Worm (Caenorhabditis elegans) whole organism, L2 larva: ENCODE data around the gene C50F4.1.

ENCODE experiments used
- ZK546.5 ChIP-seq: sonication (generic microtip); optimal IDR thresholded peaks from 2 replicates; lab custom pipeline; 2017; ENCODE audit warnings: missing biosample characterization, missing genetic modification characterization
- alr-1 ChIP-seq: fragments of 150-350 bp; optimal IDR thresholded peaks from 2 replicates; lab custom pipeline; 2014; ENCODE audit warnings: missing biosample characterization, missing genetic modification characterization
- ama-1 ChIP-seq: fragments of 150-350 bp; optimal IDR thresholded peaks from 2 replicates; lab custom pipeline; 2018; ENCODE audit warnings: inconsistent platforms
- elt-1 ChIP-seq: fragments of 150-350 bp; optimal IDR thresholded peaks from 2 replicates; lab custom pipeline; 2014; ENCODE audit warnings: missing biosample characterization, missing genetic modification characterization
- elt-3 ChIP-seq: sonication (generic microtip); optimal IDR thresholded peaks from 2 replicates; lab custom pipeline; 2017; ENCODE audit warnings: missing biosample characterization, missing genetic modification characterization
- lin-11 ChIP-seq: fragments of 150-350 bp; sonication (generic microtip); optimal IDR thresholded peaks from 2 replicates; lab custom pipeline; 2014; ENCODE audit warnings: missing biosample characterization, missing genetic modification characterization, inconsistent platforms, mixed read lengths
- lin-13 ChIP-seq: fragments of 150-350 bp; optimal IDR thresholded peaks from 2 replicates; lab custom pipeline; 2014; ENCODE audit warnings: missing biosample characterization, missing genetic modification reagents, missing genetic modification characterization
- mab-5 ChIP-seq: fragments of 150-350 bp; optimal IDR thresholded peaks from 2 replicates; lab custom pipeline; 2014; ENCODE audit warnings: missing biosample characterization, missing genetic modification characterization
- mbf-1 ChIP-seq: sonication (generic microtip); optimal IDR thresholded peaks from 2 replicates; lab custom pipeline; 2017; ENCODE audit warnings: missing biosample characterization, missing genetic modification characterization
- nhr-10 ChIP-seq: sonication (generic microtip); optimal IDR thresholded peaks from 2 replicates; lab custom pipeline; 2017; ENCODE audit warnings: missing biosample characterization, missing genetic modification characterization
- nhr-237 ChIP-seq: fragments of 150-350 bp; optimal IDR thresholded peaks from 2 replicates; lab custom pipeline; 2014; ENCODE audit warnings: missing biosample characterization, missing genetic modification characterization
- nhr-25 ChIP-seq: fragments of 150-350 bp; sonication (generic microtip); optimal IDR thresholded peaks from 3 replicates; lab custom pipeline; 2014; ENCODE audit warnings: missing biosample characterization, missing genetic modification characterization
- nhr-6 ChIP-seq: fragments of 150-350 bp; optimal IDR thresholded peaks from 2 replicates; lab custom pipeline; 2014; ENCODE audit warnings: missing biosample characterization, missing genetic modification characterization
- sma-3 ChIP-seq: sonication (generic microtip); optimal IDR thresholded peaks from 2 replicates; lab custom pipeline; 2016; ENCODE audit warnings: missing genetic modification reagents, missing genetic modification characterization, missing compliant biosample characterization
- sma-9 ChIP-seq, 2 experiments: fragments of 150-350 bp in 1 of 2; sonication (generic microtip) in 1 of 2; optimal IDR thresholded peaks; 2 replicates each; lab custom pipeline; 2014 to 2016; ENCODE audit warnings: missing genetic modification characterization in 2 of 2, mild to moderate bottlenecking in 1 of 2, missing biosample characterization in 1 of 2, missing compliant biosample characterization in 1 of 2, missing genetic modification reagents in 1 of 2, moderate library complexity in 1 of 2
- snpc-4 ChIP-seq: fragments of 150-350 bp; optimal IDR thresholded peaks from 2 replicates; lab custom pipeline; 2014; ENCODE audit warnings: missing biosample characterization, missing genetic modification characterization
- unc-55 ChIP-seq: fragments of 150-350 bp; sonication (generic microtip); optimal IDR thresholded peaks from 3 replicates; lab custom pipeline; 2014; ENCODE audit warnings: missing biosample characterization, missing genetic modification reagents, missing genetic modification characterization
- zag-1 ChIP-seq: fragments of 150-350 bp; optimal IDR thresholded peaks from 2 replicates; lab custom pipeline; 2014; ENCODE audit warnings: missing biosample characterization, missing genetic modification characterization
- ztf-1 ChIP-seq: fragments of 200-800 bp; sonication (Bioruptor generic); conservative IDR thresholded peaks from 2 replicates; pipeline ENCODE4 v1.3.6; 2022; ENCODE audit warnings: missing genetic modification characterization, missing compliant biosample characterization
- ztf-4 ChIP-seq: fragments of 150-350 bp; optimal IDR thresholded peaks from 2 replicates; lab custom pipeline; 2014; ENCODE audit warnings: missing biosample characterization, missing genetic modification characterization

The C50F4.1 gene

DNA sequence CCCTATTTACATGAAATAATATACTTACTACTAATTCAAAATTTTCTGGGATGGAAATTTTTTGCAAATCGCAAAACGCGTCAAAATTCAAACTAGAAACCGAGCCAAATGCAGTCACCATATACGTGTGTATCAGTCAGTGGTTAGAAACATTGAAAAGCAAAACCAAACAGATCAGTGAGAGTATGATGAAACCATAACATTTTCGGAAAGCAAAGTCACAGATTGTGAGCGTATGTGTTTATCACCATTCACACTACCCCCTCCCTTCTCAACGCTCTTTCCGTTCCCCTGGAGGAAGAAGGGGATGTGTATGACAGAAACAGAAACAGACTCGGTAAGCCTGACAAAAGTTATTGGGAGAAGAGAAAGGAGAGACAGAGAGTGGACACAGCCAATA lies 45.1 kb downstream of the C50F4.1 start:
- TF ChIP-seq nhr-10 (no peak), nhr-237 (tag; lab: Kevin White, UChicago) (no peak), mab-5 (no peak), lin-13 (GFP tag; lab: Kevin White, UChicago) (no peak), elt-3 (no peak), nhr-6 (no peak), zag-1 (tag; lab: Kevin White, UChicago) (no peak), ZK546.5 (tag; lab: Kevin White, UChicago) (no peak), sma-9 (GFP tag; optimal IDR thresholded peaks at IDR 0.05; lab: Kevin White, UChicago) (no peak), sma-9 (tag; optimal IDR thresholded peaks at IDR 0.05; lab: Kevin White, UChicago) (no peak), elt-1 (tag; lab: Kevin White, UChicago) (no peak), ama-1 (no peak), nhr-25 (tag; lab: Kevin White, UChicago) (no peak), lin-11 (tag; lab: Kevin White, UChicago) (no peak), ztf-1 (GFP tag; lab: Robert Waterston, UW) (no peak), alr-1 (tag; lab: Kevin White, UChicago) (no peak), ztf-4 (tag; lab: Kevin White, UChicago) (no peak), unc-55 (GFP tag; lab: Kevin White, UChicago) (no peak)

DNA sequence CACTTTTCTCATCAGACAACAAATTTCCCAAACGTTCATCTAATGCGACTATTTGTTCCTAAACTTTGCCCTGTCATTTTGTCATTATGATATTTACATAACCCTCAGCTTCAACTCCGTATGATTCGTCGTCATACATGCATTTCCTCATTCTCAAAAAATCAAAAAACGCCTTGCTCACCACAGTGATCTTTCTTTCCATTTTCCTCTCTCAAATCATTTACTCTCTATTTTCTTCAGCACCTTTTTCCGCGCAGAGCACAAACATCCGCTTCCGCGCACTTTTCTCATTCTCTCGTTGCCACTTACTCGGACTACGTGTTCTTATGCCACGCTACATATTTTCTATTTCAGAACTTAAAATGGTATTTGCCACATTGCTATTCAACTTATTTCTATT lies 50.4 kb downstream of the C50F4.1 start, which contains the start of gene F25B3.2:
TSS of gene F25B3.2 (plus strand) at position 301 of the 400 bp plus-strand sequence.
- TF ChIP-seq mab-5, result no peak
- TF ChIP-seq snpc-4 (tag; lab: Kevin White, UChicago), result no peak
- TF ChIP-seq unc-55 (GFP tag; lab: Kevin White, UChicago), result no peak
- no peak for TF ChIP-seq mbf-1 (tag; lab: Kevin White, UChicago)
- TF ChIP-seq sma-3, result no peak
